Fruit fly (Drosophila melanogaster): ENCODE measurements around the gene Pgant4.

The Pgant4 gene

DNA sequence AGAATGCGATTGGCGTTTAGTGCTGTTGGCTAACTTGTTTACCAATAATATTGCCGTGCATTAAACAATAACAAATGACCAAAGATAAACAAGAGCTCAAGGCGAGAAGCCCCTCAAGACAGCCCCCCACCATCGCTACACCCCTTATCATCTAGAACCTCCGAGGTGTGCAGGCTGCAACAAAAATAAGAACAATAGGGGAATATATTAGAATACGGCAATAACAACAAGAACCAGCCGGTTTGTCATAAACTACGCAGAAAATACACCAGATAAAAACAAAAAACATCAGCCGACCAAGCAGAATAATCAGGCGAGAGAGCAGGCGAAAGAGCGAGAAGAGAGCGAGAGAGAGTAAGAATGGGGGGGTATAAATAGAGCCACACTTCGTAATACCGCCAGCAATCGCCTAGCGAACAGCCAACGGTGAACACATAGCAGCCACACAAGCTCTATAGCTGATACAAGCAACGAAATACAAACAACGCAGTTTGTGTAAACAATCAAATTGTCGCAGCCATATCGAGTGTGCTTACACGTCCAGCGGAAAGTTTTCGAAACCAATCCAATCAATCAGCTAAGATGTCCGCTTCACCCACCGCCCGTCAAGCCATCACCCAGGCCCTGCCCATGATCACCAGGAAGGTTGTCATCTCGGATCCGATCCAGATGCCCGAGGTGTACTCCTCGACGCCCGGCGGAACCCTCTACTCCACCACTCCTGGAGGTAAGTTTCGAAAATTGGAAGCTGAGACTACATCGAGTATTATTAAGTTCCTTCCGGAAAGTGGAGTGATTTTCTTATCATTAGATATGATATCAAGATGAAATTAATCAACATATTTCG, 5.9 kb downstream of the Pgant4 start, which contains the start of gene Thor (continued):
- TF ChIP-seq CG34376 (GFP tag; optimal IDR thresholded peaks at IDR 0.05) (peak; percentile 93), CG4617 (GFP tag; optimal IDR thresholded peaks at IDR 0.05; ENCODE audit: borderline replicate concordance) (peak; percentile 37), rib (GFP tag; IDR thresholded peaks at IDR 0.05) (peak; percentile 88), fd3F (GFP tag; optimal IDR thresholded peaks at IDR 0.05) (no peak), CG10274 (GFP tag; optimal IDR thresholded peaks at IDR 0.05) (peak; percentile 21), CG15601 (tag; optimal IDR thresholded peaks at IDR 0.05) (peak; percentile 36), dimm (GFP tag; IDR thresholded peaks at IDR 0.05) (0 out of 2 replicates have a peak, but pooled peaks have one; percentile 4), dysf (GFP tag; IDR thresholded peaks at IDR 0.05) (peak; percentile 56; the same call in 2 of the 3 replicates), en (GFP tag; optimal IDR thresholded peaks at IDR 0.05) (peak; percentile 50), CG12155 (GFP tag; optimal IDR thresholded peaks at IDR 0.05) (peak; percentile 24), CG17186 (GFP tag; optimal IDR thresholded peaks at IDR 0.05) (no peak), stc (GFP tag; IDR thresholded peaks at IDR 0.05) (peak; percentile 73), oc (tag; optimal IDR thresholded peaks at IDR 0.05) (peak; percentile 65), Dip3 (GFP tag; optimal IDR thresholded peaks at IDR 0.05) (peak; percentile 5), Asciz (GFP tag; optimal IDR thresholded peaks at IDR 0.05) (peak; percentile 66), CG6813 (GFP tag; optimal IDR thresholded peaks at IDR 0.05) (peak; percentile 76), B-H1 (GFP tag; IDR thresholded peaks at IDR 0.05) (peak; percentile 38; the same call in 1 of the 3 replicates), lab (GFP tag; optimal IDR thresholded peaks at IDR 0.05) (peak; percentile 92), Dip2 (GFP tag; IDR thresholded peaks at IDR 0.05) (no peak), CG9727 (GFP tag; optimal IDR thresholded peaks at IDR 0.05) (peak; percentile 79), CG14667 (GFP tag; IDR thresholded peaks at IDR 0.05) (peak; percentile 38; the same call in 1 of the 2 replicates), YL-1 (GFP tag; optimal IDR thresholded peaks at IDR 0.05) (peak; percentile 76), tap (tag; optimal IDR thresholded peaks at IDR 0.05) (peak; percentile 50), gce (GFP tag; IDR thresholded peaks at IDR 0.05) (peak; percentile 83), repo (GFP tag; optimal IDR thresholded peaks at IDR 0.05) (peak; percentile 81), peb (GFP tag; IDR thresholded peaks at IDR 0.05) (no peak), Atf6 (GFP tag; IDR thresholded peaks at IDR 0.05) (peak; percentile 79), pnt (GFP tag; optimal IDR thresholded peaks at IDR 0.05) (peak; percentile 26), CG3726 (GFP tag; IDR thresholded peaks at IDR 0.05) (peak; percentile 53; the same call in 1 of the 3 replicates), jing (GFP tag; optimal IDR thresholded peaks at IDR 0.05) (no peak), D19A (tag; optimal IDR thresholded peaks at IDR 0.05) (peak; percentile 45), wdn (GFP tag; IDR thresholded peaks at IDR 0.05) (peak; percentile 68; the same call in 1 of the 2 replicates), CG11456 (GFP tag; IDR thresholded peaks at IDR 0.05) (peak; percentile 86), CG31388 (GFP tag; optimal IDR thresholded peaks at IDR 0.05) (no peak), Neu2 (GFP tag; optimal IDR thresholded peaks at IDR 0.05; ENCODE audit: borderline replicate concordance) (no peak), trh (GFP tag; optimal IDR thresholded peaks at IDR 0.05) (peak; percentile 17), pum (GFP tag; optimal IDR thresholded peaks at IDR 0.05) (no peak), Dp (GFP tag; optimal IDR thresholded peaks at IDR 0.05) (no peak), CG13624 (GFP tag; optimal IDR thresholded peaks at IDR 0.05) (peak; percentile 96), usp (GFP tag; optimal IDR thresholded peaks at IDR 0.05) (no peak), seq (GFP tag; IDR thresholded peaks at IDR 0.05) (peak; percentile 86), CG10321 (GFP tag; IDR thresholded peaks at IDR 0.05) (peak; percentile 58), CG4282 (GFP tag; optimal IDR thresholded peaks at IDR 0.05) (peak; percentile 54), grau (tag; optimal IDR thresholded peaks at IDR 0.05) (peak; percentile 52), fu2 (GFP tag; optimal IDR thresholded peaks at IDR 0.05) (peak; percentile 29), bsh (GFP tag; optimal IDR thresholded peaks at IDR 0.05) (peak; percentile 45 to 46), CG12219 (GFP tag; optimal IDR thresholded peaks at IDR 0.05) (peak; percentile 34), CG13894 (tag; optimal IDR thresholded peaks at IDR 0.05) (peak; percentile 87), slbo (GFP tag; IDR thresholded peaks at IDR 0.05) (peak; percentile 73)
